Fruit fly (Drosophila melanogaster): ENCODE measurements around the gene mRpS25.

DNA sequence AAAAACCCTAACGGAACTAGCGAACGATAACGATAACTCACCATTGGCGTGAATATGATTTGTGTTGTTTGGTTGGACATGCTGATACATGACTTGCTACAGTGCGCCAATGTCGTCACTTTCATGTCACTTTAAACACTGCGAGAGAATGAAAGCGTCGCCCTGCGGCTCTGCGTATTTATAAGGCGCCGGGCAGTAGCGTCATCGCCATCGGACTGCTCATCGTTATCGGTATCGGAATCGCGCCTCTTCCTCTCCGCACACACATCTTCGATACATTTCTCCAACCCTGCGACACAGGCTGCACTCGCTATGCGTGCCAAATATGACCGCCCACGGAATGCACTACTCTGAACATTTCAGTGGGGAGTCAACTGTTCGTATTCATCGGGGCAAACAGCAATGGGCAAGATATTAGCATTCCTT lies 19.7 kb upstream of the mRpS25 start, which contains the start of gene sbm:
- TF ChIP-seq kay (GFP tag; ENCODE audit: borderline replicate concordance): peak; percentile 16
- no peak for TF ChIP-seq CG11617 (GFP tag; optimal IDR thresholded peaks at IDR 0.05)
- no peak for TF ChIP-seq pad (GFP tag; optimal IDR thresholded peaks at IDR 0.05)
- no peak for TF ChIP-seq cnc (optimal IDR thresholded peaks at IDR 0.05)
- no peak for TF ChIP-seq CG33017 (tag; optimal IDR thresholded peaks at IDR 0.05)
- no peak for TF ChIP-seq toe (GFP tag; optimal IDR thresholded peaks at IDR 0.05)
- TF ChIP-seq CG7101 (tag; optimal IDR thresholded peaks at IDR 0.05): no peak
- peak; percentile 9 for TF ChIP-seq bab1 (GFP tag; optimal IDR thresholded peaks at IDR 0.05)
- no peak for TF ChIP-seq CG7045 (GFP tag; optimal IDR thresholded peaks at IDR 0.05)
- no peak for TF ChIP-seq CG12768 (GFP tag; optimal IDR thresholded peaks at IDR 0.05)
- no peak for TF ChIP-seq tj (GFP tag; optimal IDR thresholded peaks at IDR 0.05)
